Worm (Caenorhabditis elegans) whole organism, late embryonic: ENCODE data around the gene C31H2.14.
A peak's percentile ranks its signal among the peaks of the same experiment; 100 is the strongest.

Source experiments
- C38D4.7 ChIP-seq: fragments of 200-800 bp; sonication (Bioruptor generic); optimal IDR thresholded peaks from 2 replicates; lab custom pipeline; 2018; ENCODE audit warnings: mild to moderate bottlenecking, missing genetic modification characterization, moderate library complexity, missing compliant biosample characterization
- F13H6.1 ChIP-seq: sonication (generic microtip); optimal IDR thresholded peaks from 2 replicates; lab custom pipeline; 2016; ENCODE audit warnings: missing genetic modification characterization, missing compliant biosample characterization
- K02D7.2 ChIP-seq: sonication (generic microtip); optimal IDR thresholded peaks from 2 replicates; lab custom pipeline; 2017; ENCODE audit warnings: mild to moderate bottlenecking, missing genetic modification characterization, missing compliant biosample characterization
- K09A11.1 ChIP-seq: sonication (generic microtip); optimal IDR thresholded peaks from 2 replicates; lab custom pipeline; 2017; ENCODE audit warnings: antibody characterized with exemption, mild to moderate bottlenecking, missing genetic modification characterization, missing compliant biosample characterization; ENCODE audit not compliant: insufficient read depth
- T23F11.4 ChIP-seq: fragments of 200-800 bp; sonication (Bioruptor generic); optimal IDR thresholded peaks from 2 replicates; lab custom pipeline; 2018; ENCODE audit warnings: mild to moderate bottlenecking, missing genetic modification characterization, missing compliant biosample characterization
- ceh-18 ChIP-seq: sonication (generic microtip); optimal IDR thresholded peaks from 2 replicates; lab custom pipeline; 2016; ENCODE audit warnings: missing genetic modification characterization, missing compliant biosample characterization
- ceh-19 ChIP-seq: fragments of 200-800 bp; sonication (Bioruptor generic); optimal IDR thresholded peaks from 2 replicates; lab custom pipeline; 2018; ENCODE audit warnings: mild to moderate bottlenecking, missing genetic modification characterization, missing compliant biosample characterization
- ceh-2 ChIP-seq: sonication (generic microtip); optimal IDR thresholded peaks from 2 replicates; lab custom pipeline; 2016; ENCODE audit warnings: missing genotype, missing genetic modification characterization, missing compliant biosample characterization
- ceh-22 ChIP-seq: sonication (generic microtip); optimal IDR thresholded peaks from 2 replicates; lab custom pipeline; 2017; ENCODE audit warnings: missing biosample characterization, missing genetic modification characterization
- ceh-30 ChIP-seq: fragments of 150-350 bp; optimal IDR thresholded peaks from 2 replicates; lab custom pipeline; 2014; ENCODE audit warnings: missing biosample characterization, missing genetic modification characterization
- ceh-34 ChIP-seq: sonication (generic microtip); optimal IDR thresholded peaks from 2 replicates; lab custom pipeline; 2016; ENCODE audit warnings: mild to moderate bottlenecking, missing genetic modification characterization, missing compliant biosample characterization
- ceh-45 ChIP-seq: fragments of 200-800 bp; sonication (Bioruptor generic); IDR thresholded peaks from 2 replicates; pipeline ENCODE4 v1.3.6; 2022; ENCODE audit warnings: missing genetic modification reagents, missing genetic modification characterization, missing compliant biosample characterization
- ceh-48 ChIP-seq: sonication (generic microtip); optimal IDR thresholded peaks from 2 replicates; lab custom pipeline; 2016; ENCODE audit warnings: missing genetic modification characterization, inconsistent platforms, missing compliant biosample characterization
- ceh-6 ChIP-seq: fragments of 200-800 bp; sonication (Bioruptor generic); optimal IDR thresholded peaks from 2 replicates; lab custom pipeline; 2018; ENCODE audit warnings: mild to moderate bottlenecking, missing genetic modification characterization, missing compliant biosample characterization
- che-1 ChIP-seq: sonication (generic microtip); optimal IDR thresholded peaks from 2 replicates; lab custom pipeline; 2016; ENCODE audit warnings: mild to moderate bottlenecking, missing genetic modification characterization, missing compliant biosample characterization
- eyg-1 ChIP-seq: sonication (generic microtip); optimal IDR thresholded peaks from 2 replicates; lab custom pipeline; 2016; ENCODE audit warnings: missing genotype, missing genetic modification characterization, missing compliant biosample characterization
- fkh-10 ChIP-seq: fragments of 150-350 bp; optimal IDR thresholded peaks from 2 replicates; lab custom pipeline; 2014; ENCODE audit warnings: missing biosample characterization, missing genetic modification reagents, missing genetic modification characterization
- gmeb-2 ChIP-seq: sonication (generic microtip); optimal IDR thresholded peaks from 2 replicates; lab custom pipeline; 2016; ENCODE audit warnings: missing genetic modification characterization, inconsistent platforms, missing compliant biosample characterization
- lin-11 ChIP-seq: fragments of 200-800 bp; sonication (Bioruptor generic); optimal IDR thresholded peaks from 2 replicates; lab custom pipeline; 2018; ENCODE audit warnings: mild to moderate bottlenecking, missing genetic modification characterization, missing compliant biosample characterization
- madf-2 ChIP-seq: sonication (generic microtip); optimal IDR thresholded peaks from 2 replicates; lab custom pipeline; 2017; ENCODE audit warnings: missing genetic modification characterization, missing compliant biosample characterization
- nfya-1 ChIP-seq: sonication (generic microtip); optimal IDR thresholded peaks from 2 replicates; lab custom pipeline; 2017; ENCODE audit warnings: missing genetic modification characterization, mild to moderate bottlenecking, missing compliant biosample characterization, antibody characterized with exemption, moderate library complexity
- nhr-232 ChIP-seq: sonication (generic microtip); optimal IDR thresholded peaks from 2 replicates; lab custom pipeline; 2016; ENCODE audit warnings: missing genetic modification characterization, missing compliant biosample characterization
- odd-2 ChIP-seq: sonication (generic microtip); optimal IDR thresholded peaks from 2 replicates; lab custom pipeline; 2017; ENCODE audit warnings: antibody characterized with exemption, mild to moderate bottlenecking, missing genetic modification characterization, missing compliant biosample characterization
- pat-9 ChIP-seq: fragments of 200-800 bp; sonication (Bioruptor generic); optimal IDR thresholded peaks from 2 replicates; lab custom pipeline; 2018; ENCODE audit warnings: mild to moderate bottlenecking, missing genetic modification characterization, moderate library complexity, missing compliant biosample characterization
- pax-1 ChIP-seq: fragments of 150-350 bp; optimal IDR thresholded peaks from 2 replicates; lab custom pipeline; 2014; ENCODE audit warnings: missing biosample characterization, missing genetic modification characterization
- pha-2 ChIP-seq: sonication (generic microtip); optimal IDR thresholded peaks from 2 replicates; lab custom pipeline; 2017; ENCODE audit warnings: mild to moderate bottlenecking, missing genetic modification characterization, missing compliant biosample characterization
- pros-1 ChIP-seq: fragments of 150-350 bp; optimal IDR thresholded peaks from 2 replicates; lab custom pipeline; 2014; ENCODE audit warnings: missing biosample characterization, missing genetic modification reagents, missing genetic modification characterization
- ref-2 ChIP-seq: sonication (generic microtip); optimal IDR thresholded peaks from 2 replicates; lab custom pipeline; 2016; ENCODE audit warnings: missing genetic modification characterization, missing compliant biosample characterization
- rnt-1 ChIP-seq: sonication (generic microtip); optimal IDR thresholded peaks from 2 replicates; lab custom pipeline; 2016; ENCODE audit warnings: missing genetic modification characterization, missing compliant biosample characterization
- sox-2 ChIP-seq: fragments of 200-800 bp; sonication (Bioruptor generic); IDR thresholded peaks from 2 replicates; pipeline ENCODE4 v1.3.6; 2022; ENCODE audit warnings: missing genetic modification reagents, missing genetic modification characterization, missing compliant biosample characterization
- tbx-7 ChIP-seq: sonication (generic microtip); optimal IDR thresholded peaks from 2 replicates; lab custom pipeline; 2016; ENCODE audit warnings: missing genotype, missing genetic modification characterization, missing compliant biosample characterization
- ttx-3 ChIP-seq: sonication (generic microtip); optimal IDR thresholded peaks from 2 replicates; lab custom pipeline; 2016; ENCODE audit warnings: missing genetic modification reagents, missing genetic modification characterization, missing compliant biosample characterization
- unc-42 ChIP-seq: sonication (generic microtip); optimal IDR thresholded peaks from 2 replicates; lab custom pipeline; 2016; ENCODE audit warnings: missing genotype, missing genetic modification characterization, missing compliant biosample characterization
- unc-86 ChIP-seq: sonication (generic microtip); optimal IDR thresholded peaks from 2 replicates; lab custom pipeline; 2016; ENCODE audit warnings: missing genetic modification characterization, missing compliant biosample characterization
- ztf-16 ChIP-seq: sonication (generic microtip); optimal IDR thresholded peaks from 2 replicates; lab custom pipeline; 2017; ENCODE audit warnings: missing genetic modification characterization, missing compliant biosample characterization

C31H2.14 gene

ce11 chrX:5133980-5134379, 14.0 kb upstream of the C31H2.14 start, which contains the start of gene tbc-7:
Gene tbc-7 (plus strand): TSS chrX:5134280.
- TF ChIP-seq sox-2 (GFP tag; lab: Robert Waterston, UW) (no peak), K02D7.2 (tag; lab: Kevin White, UChicago) (no peak), F13H6.1 (no peak), ceh-18 (no peak), gmeb-2 (tag; lab: Kevin White, UChicago) (no peak), ttx-3 (tag; lab: Kevin White, UChicago) (no peak), C38D4.7 (GFP tag; lab: Kevin White, UChicago) (no peak), odd-2 (no peak), madf-2 (no peak), ceh-22 (tag; lab: Kevin White, UChicago) (no peak)

- TF ChIP-seq rnt-1 (no peak), nhr-232 (tag; lab: Kevin White, UChicago) (no peak), ztf-16 (tag; lab: Kevin White, UChicago) (no peak), K09A11.1 (tag; lab: Kevin White, UChicago) (no peak), ttx-3 (tag; lab: Kevin White, UChicago) (no peak), unc-86 (tag; lab: Kevin White, UChicago) (no peak)
Observed at ce11 chrX:5135548-5135947, 12.5 kb upstream of the C31H2.14 start.

ce11 chrX:5137716-5138470, 10.1 kb upstream of the C31H2.14 start:
- no peak for TF ChIP-seq ceh-45
- TF ChIP-seq pax-1 (tag; lab: Kevin White, UChicago), result no peak
- TF ChIP-seq ceh-19 (GFP tag; lab: Kevin White, UChicago), result no peak
- TF ChIP-seq ceh-18, result no peak
- no peak for TF ChIP-seq pros-1 (tag; lab: Kevin White, UChicago)
- no peak for TF ChIP-seq che-1 (tag; lab: Kevin White, UChicago)
- TF ChIP-seq nfya-1, result no peak
- TF ChIP-seq lin-11 (tag; lab: Kevin White, UChicago), result no peak
- TF ChIP-seq ref-2 (tag; lab: Kevin White, UChicago), result no peak
- no peak for TF ChIP-seq sox-2 (GFP tag; lab: Robert Waterston, UW)
- no peak for TF ChIP-seq tbx-7 (tag; lab: Kevin White, UChicago)
- no peak for TF ChIP-seq F13H6.1
- TF ChIP-seq pat-9, result no peak
- TF ChIP-seq, all 69 proteins: peak for 0

- peak; percentile 48 for TF ChIP-seq ceh-48 (tag; lab: Kevin White, UChicago)
- peak; percentile 16 for TF ChIP-seq nfya-1
- no peak for TF ChIP-seq tbx-7 (tag; lab: Kevin White, UChicago)
- TF ChIP-seq ceh-2 (tag; lab: Kevin White, UChicago), result no peak
- TF ChIP-seq fkh-10 (GFP tag; lab: Kevin White, UChicago), result no peak
- peak; percentile 35 for TF ChIP-seq T23F11.4 (GFP tag; lab: Kevin White, UChicago)
- no peak for TF ChIP-seq ceh-34 (tag; lab: Kevin White, UChicago)
- peak; percentile 42 for TF ChIP-seq che-1 (tag; lab: Kevin White, UChicago)
- TF ChIP-seq ceh-6 (GFP tag; lab: Kevin White, UChicago), result no peak
- no peak for TF ChIP-seq eyg-1
- peak; percentile 5 for TF ChIP-seq unc-42 (tag; lab: Kevin White, UChicago)
- peak; percentile 43 for TF ChIP-seq pat-9
- TF ChIP-seq ceh-19 (GFP tag; lab: Kevin White, UChicago), result peak; percentile 64
- TF ChIP-seq pha-2 (tag; lab: Kevin White, UChicago), result peak; percentile 71
- no peak for TF ChIP-seq sox-2 (GFP tag; lab: Robert Waterston, UW)
- no peak for TF ChIP-seq ceh-30 (tag; lab: Kevin White, UChicago)
Observed at ce11 chrX:5140177-5140576, 7.8 kb upstream of the C31H2.14 start.
